Worm (Caenorhabditis elegans) whole organism, L1 larva: ENCODE data around the gene C16C8.16.
A peak's percentile ranks its signal among the peaks of the same experiment; 100 is the strongest.

ENCODE experiments used
- C34B4.2 ChIP-seq: sonication (generic microtip); optimal IDR thresholded peaks from 2 replicates; lab custom pipeline; 2017; ENCODE audit warnings: mild to moderate bottlenecking, missing genetic modification characterization, missing compliant biosample characterization
- ceh-8 ChIP-seq: fragments of 200-800 bp; sonication (Bioruptor generic); optimal IDR thresholded peaks from 2 replicates; lab custom pipeline; 2018; ENCODE audit warnings: mild to moderate bottlenecking, missing genetic modification characterization, moderate library complexity, missing compliant biosample characterization
- ceh-88 ChIP-seq: fragments of 200-800 bp; sonication (Bioruptor generic); IDR thresholded peaks from 2 replicates; pipeline ENCODE4 v1.3.6; 2022; ENCODE audit warnings: missing genetic modification characterization, missing compliant biosample characterization
- ces-1 ChIP-seq: fragments of 150-350 bp; optimal IDR thresholded peaks from 2 replicates; lab custom pipeline; 2014; ENCODE audit warnings: missing biosample characterization, missing genetic modification reagents, missing genetic modification characterization
- efl-1 ChIP-seq, 4 experiments: fragments of 150-350 bp; optimal IDR thresholded peaks in 3 of 4; peaks in 1 of 4; 1 replicate in 1 of 4; 2 replicates in 3 of 4; lab custom pipeline; 2014; ENCODE audit warnings: missing biosample characterization in 2 of 4, missing genetic modification characterization in 2 of 4, missing genetic modification reagents in 2 of 4
- egl-13 ChIP-seq: sonication (generic microtip); optimal IDR thresholded peaks from 2 replicates; lab custom pipeline; 2016; ENCODE audit warnings: missing genotype, missing genetic modification reagents, missing genetic modification characterization, missing compliant biosample characterization
- ets-5 ChIP-seq: fragments of 200-800 bp; sonication (Bioruptor generic); IDR thresholded peaks from 2 replicates; pipeline ENCODE4 v1.3.6; 2022; ENCODE audit warnings: missing genetic modification characterization, missing compliant biosample characterization
- fkh-10 ChIP-seq: sonication (generic microtip); optimal IDR thresholded peaks from 2 replicates; lab custom pipeline; 2017; ENCODE audit warnings: missing biosample characterization, missing genetic modification reagents, missing genetic modification characterization
- fkh-4 ChIP-seq: sonication (generic microtip); optimal IDR thresholded peaks from 2 replicates; lab custom pipeline; 2016; ENCODE audit warnings: missing compliant biosample characterization, missing genetic modification characterization, borderline replicate concordance
- jun-1 ChIP-seq: fragments of 150-350 bp; optimal IDR thresholded peaks from 2 replicates; lab custom pipeline; 2014; ENCODE audit warnings: missing biosample characterization, missing genetic modification reagents, missing genetic modification characterization
- lin-14 ChIP-seq: fragments of 200-800 bp; sonication (Bioruptor generic); optimal IDR thresholded peaks from 2 replicates; lab custom pipeline; 2018; ENCODE audit warnings: mild to moderate bottlenecking, missing genetic modification characterization, moderate library complexity, missing compliant biosample characterization
- mab-9 ChIP-seq: fragments of 200-800 bp; sonication (Bioruptor generic); IDR thresholded peaks from 2 replicates; pipeline ENCODE4 v1.3.6; 2022; ENCODE audit warnings: missing genetic modification reagents, missing genetic modification characterization, missing compliant biosample characterization
- mep-1 ChIP-seq: fragments of 150-350 bp; optimal IDR thresholded peaks from 2 replicates; lab custom pipeline; 2014; ENCODE audit warnings: missing biosample characterization, missing genetic modification characterization
- nhr-11 ChIP-seq: fragments of 150-350 bp; optimal IDR thresholded peaks from 2 replicates; lab custom pipeline; 2014; ENCODE audit warnings: missing biosample characterization, missing genetic modification characterization
- nhr-12 ChIP-seq: sonication (generic microtip); optimal IDR thresholded peaks from 2 replicates; lab custom pipeline; 2017; ENCODE audit warnings: missing biosample characterization, missing genetic modification characterization
- nhr-28 ChIP-seq: fragments of 150-350 bp; optimal IDR thresholded peaks from 2 replicates; lab custom pipeline; 2014; ENCODE audit warnings: missing biosample characterization, missing genetic modification characterization
- nhr-77 ChIP-seq: fragments of 150-350 bp; optimal IDR thresholded peaks from 2 replicates; lab custom pipeline; 2014; ENCODE audit warnings: missing biosample characterization, missing genetic modification characterization
- nhr-84 ChIP-seq: sonication (generic microtip); optimal IDR thresholded peaks from 2 replicates; lab custom pipeline; 2017; ENCODE audit warnings: missing biosample characterization, missing genetic modification characterization
- nhr-90 ChIP-seq: sonication (generic microtip); optimal IDR thresholded peaks from 2 replicates; lab custom pipeline; 2016; ENCODE audit warnings: mild to moderate bottlenecking, missing genetic modification characterization, missing compliant biosample characterization; ENCODE audit not compliant: poor library complexity
- skn-1 ChIP-seq: fragments of 150-350 bp; optimal IDR thresholded peaks from 2 replicates; lab custom pipeline; 2014; ENCODE audit warnings: missing biosample characterization, missing genetic modification characterization
- snpc-4 ChIP-seq: fragments of 150-350 bp; optimal IDR thresholded peaks from 2 replicates; lab custom pipeline; 2014; ENCODE audit warnings: missing biosample characterization, missing genetic modification characterization
- sox-4 ChIP-seq: sonication (generic microtip); optimal IDR thresholded peaks from 2 replicates; lab custom pipeline; 2016; ENCODE audit warnings: missing genetic modification characterization, missing compliant biosample characterization
- sptf-1 ChIP-seq: fragments of 150-350 bp; optimal IDR thresholded peaks from 2 replicates; lab custom pipeline; 2014; ENCODE audit warnings: missing biosample characterization, missing genetic modification characterization
- swsn-7 ChIP-seq: sonication (generic microtip); optimal IDR thresholded peaks from 2 replicates; lab custom pipeline; 2016; ENCODE audit warnings: missing genetic modification characterization, missing compliant biosample characterization
- unc-30 ChIP-seq: sonication (generic microtip); optimal IDR thresholded peaks from 2 replicates; lab custom pipeline; 2017; ENCODE audit warnings: missing biosample characterization, missing genetic modification characterization
- unc-86 ChIP-seq: sonication (generic microtip); optimal IDR thresholded peaks from 2 replicates; lab custom pipeline; 2016; ENCODE audit warnings: missing genetic modification characterization, missing compliant biosample characterization
- zag-1 ChIP-seq: fragments of 150-350 bp; optimal IDR thresholded peaks from 2 replicates; lab custom pipeline; 2014; ENCODE audit warnings: missing biosample characterization, missing genetic modification characterization

Gene C16C8.16

DNA sequence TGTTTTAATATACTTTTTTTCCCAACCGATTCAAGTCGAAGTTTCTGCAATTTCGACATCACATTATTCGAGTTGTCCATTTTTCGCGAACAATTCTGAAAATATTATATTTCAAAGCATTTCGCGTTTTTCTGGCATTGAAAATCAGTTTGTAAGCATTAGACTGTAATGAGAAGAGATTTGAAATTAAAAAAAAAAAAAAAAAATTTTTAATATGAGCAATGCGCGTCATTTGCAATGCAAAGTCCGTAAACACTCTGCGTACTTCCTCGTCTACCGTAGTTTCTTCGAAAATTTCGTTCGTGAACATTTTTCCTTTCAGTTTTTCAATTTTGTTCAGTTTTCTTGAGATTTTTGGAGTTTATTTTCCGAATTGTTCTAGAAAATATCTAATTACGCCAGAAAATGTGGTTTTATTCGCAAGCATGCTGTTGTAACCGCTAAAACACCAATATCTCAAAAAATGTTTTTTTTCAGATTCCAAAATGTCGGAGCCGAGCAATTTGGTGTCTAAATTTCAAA is at the start of gene C16C8.16, which contains the start of gene C16C8.5:
C16C8.16 (plus strand) TSS at position 472 of the 522 bp plus-strand sequence.
C16C8.5 (minus strand) TSS at position 101 of the 522 bp plus-strand sequence.
- TF ChIP-seq lin-14, result no peak
- no peak for TF ChIP-seq nhr-12 (tag; lab: Kevin White, UChicago)
- no peak for TF ChIP-seq nhr-90 (tag; lab: Kevin White, UChicago)
- TF ChIP-seq mab-9, result no peak
- TF ChIP-seq fkh-10 (GFP tag; lab: Kevin White, UChicago), result no peak
- TF ChIP-seq ceh-8 (GFP tag; lab: Kevin White, UChicago), result no peak
- TF ChIP-seq ces-1 (GFP tag; lab: Kevin White, UChicago), result no peak
- no peak for TF ChIP-seq zag-1 (tag; lab: Kevin White, UChicago)
- no peak for TF ChIP-seq egl-13 (tag; lab: Kevin White, UChicago)
- no peak for TF ChIP-seq ets-5
- no peak for TF ChIP-seq ceh-88 (GFP tag; lab: Robert Waterston, UW)
- no peak for TF ChIP-seq snpc-4
- TF ChIP-seq, all 84 proteins: peak for 0

DNA sequence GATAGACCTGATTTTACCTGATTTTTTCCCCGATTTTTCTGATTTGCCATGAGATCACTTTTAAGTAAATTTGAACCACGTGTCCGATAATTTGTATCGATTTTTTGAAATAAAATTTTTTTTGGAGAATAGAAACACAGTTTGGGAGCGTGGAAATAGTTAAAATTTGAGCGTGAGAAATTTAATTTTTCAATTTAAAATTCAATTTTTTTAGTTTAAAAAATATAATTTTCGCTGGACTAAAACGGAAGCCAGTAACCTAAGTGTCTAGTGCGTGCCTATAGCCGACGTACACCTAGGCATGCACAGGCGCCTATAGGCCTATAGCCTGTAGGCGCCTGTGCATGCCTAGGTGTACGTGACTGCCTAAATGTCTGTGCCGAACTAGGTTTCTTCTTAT is 46.3 kb upstream of the C16C8.16 start, which contains the start of gene nep-9:
nep-9 (minus strand) TSS at position 101 of the 400 bp plus-strand sequence.
- TF ChIP-seq skn-1 (tag; lab: Kevin White, UChicago) (no peak), jun-1 (no peak), sox-4 (tag; lab: Kevin White, UChicago) (no peak), C34B4.2 (tag; lab: Kevin White, UChicago) (no peak), sptf-1 (tag; lab: Kevin White, UChicago) (no peak), nhr-28 (tag; lab: Kevin White, UChicago) (no peak), swsn-7 (tag; lab: Kevin White, UChicago) (no peak)
- TF ChIP-seq, all 84 proteins: peak for 0

DNA sequence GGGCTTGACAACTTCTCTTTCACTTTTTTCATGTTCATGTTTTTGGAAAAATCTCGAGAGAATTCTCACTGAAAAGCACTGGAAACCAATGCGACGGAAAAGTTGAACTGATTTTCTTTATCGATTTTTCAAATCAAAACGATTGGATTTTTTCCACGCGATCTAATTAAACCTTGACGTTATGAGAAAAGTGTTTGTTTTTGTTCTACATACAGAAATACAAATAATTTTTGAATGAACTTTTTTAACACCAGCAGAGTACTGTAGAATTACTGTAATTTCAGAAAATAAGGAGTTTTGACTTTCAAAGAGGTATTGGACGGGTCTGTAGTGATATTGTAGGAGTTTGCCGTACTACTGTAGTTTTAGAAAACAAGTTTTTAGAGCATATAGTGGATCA is 42.7 kb upstream of the C16C8.16 start, which contains the start of gene nep-10:
nep-10 (minus strand) TSS at position 101 of the 400 bp plus-strand sequence.
- TF ChIP-seq nhr-84 (tag; lab: Kevin White, UChicago) (no peak), efl-1 (optimal IDR thresholded peaks at IDR 0.05; lab: Kevin White, UChicago) (no peak), efl-1 (GFP tag; optimal IDR thresholded peaks at IDR 0.05 in 1 of 2; lab: Kevin White, UChicago) (peak in 1 of 2 experiments; percentile 79)

DNA sequence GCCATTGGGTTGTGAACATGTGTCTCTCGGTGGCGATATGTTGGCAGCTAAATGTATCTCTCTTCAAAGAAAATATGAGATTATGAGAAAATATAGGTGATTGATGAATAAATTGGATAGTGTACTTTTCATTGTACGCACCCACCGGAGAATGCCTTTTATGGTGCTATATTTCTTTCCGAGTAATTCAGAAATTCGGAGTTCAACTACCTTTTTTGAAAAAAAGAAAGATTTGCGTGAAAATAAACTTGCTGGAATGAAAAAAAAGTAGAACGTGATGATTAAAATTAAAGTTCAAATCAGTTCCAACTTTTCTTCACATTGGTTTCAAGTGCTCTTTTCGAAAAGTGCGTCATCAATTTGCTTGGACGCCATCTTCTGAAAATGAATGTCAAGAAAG is 42.0 kb upstream of the C16C8.16 start, which contains the start of gene nep-8:
nep-8 (plus strand) TSS at position 301 of the 400 bp plus-strand sequence.
- TF ChIP-seq fkh-10 (GFP tag; lab: Kevin White, UChicago) (no peak), lin-14 (no peak), mep-1 (no peak), nhr-77 (tag; lab: Kevin White, UChicago) (no peak)

DNA sequence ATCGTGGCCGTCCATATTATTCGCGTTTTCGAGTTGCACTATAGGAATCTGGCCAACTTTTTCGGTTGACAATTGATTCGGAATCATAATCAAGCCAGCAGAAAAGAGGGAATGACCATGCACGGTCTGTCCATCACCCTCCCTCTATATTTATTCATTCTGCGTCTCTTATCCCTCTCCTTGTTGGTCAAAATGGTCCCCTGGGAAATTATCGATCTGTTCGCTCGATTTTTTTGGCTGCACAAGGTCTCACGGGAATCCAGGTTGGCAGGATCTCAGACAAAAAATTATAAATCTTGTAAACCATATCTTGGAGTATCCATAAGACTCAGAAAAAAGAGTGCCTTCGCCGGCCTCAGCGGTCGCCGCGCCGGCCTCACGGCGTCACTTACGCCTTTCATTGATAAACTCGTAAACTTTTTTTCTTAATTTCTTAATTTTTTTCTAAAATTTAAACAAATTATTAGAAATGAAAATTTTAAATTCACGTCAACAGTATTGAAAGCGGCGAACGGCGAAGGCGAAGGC is 31.1 kb upstream of the C16C8.16 start, which contains the start of the genes F18A12.7 and F18A12.2:
F18A12.7 (minus strand) TSS at position 101 of the 528 bp plus-strand sequence.
F18A12.2 (plus strand) TSS at position 478 of the 528 bp plus-strand sequence.
- TF ChIP-seq unc-30 (tag; lab: Kevin White, UChicago) (no peak), snpc-4 (no peak), nhr-12 (tag; lab: Kevin White, UChicago) (no peak), fkh-4 (no peak), unc-86 (tag; lab: Kevin White, UChicago) (no peak)

DNA sequence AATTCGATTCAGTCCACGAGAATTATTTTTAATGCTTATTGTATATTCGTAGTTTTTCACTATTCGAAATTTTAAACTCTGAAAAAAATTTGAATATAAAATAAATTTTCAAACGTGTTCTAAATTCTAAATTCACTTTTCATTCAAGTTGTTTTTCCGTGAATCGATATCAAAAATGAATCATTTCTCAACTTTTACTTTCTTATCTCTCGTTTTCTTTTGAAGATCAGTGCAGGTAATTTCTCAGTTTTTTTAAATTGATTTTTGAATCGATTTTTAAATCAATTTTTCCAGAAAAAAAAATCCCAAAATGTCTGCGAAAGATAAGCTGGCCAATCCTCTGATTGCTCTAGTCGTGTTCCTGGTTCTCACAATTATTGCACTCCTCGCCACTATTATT is 29.0 kb upstream of the C16C8.16 start, which contains the start of gene nep-6:
nep-6 (plus strand) TSS at position 301 of the 400 bp plus-strand sequence.
- TF ChIP-seq zag-1 (tag; lab: Kevin White, UChicago), result no peak

DNA sequence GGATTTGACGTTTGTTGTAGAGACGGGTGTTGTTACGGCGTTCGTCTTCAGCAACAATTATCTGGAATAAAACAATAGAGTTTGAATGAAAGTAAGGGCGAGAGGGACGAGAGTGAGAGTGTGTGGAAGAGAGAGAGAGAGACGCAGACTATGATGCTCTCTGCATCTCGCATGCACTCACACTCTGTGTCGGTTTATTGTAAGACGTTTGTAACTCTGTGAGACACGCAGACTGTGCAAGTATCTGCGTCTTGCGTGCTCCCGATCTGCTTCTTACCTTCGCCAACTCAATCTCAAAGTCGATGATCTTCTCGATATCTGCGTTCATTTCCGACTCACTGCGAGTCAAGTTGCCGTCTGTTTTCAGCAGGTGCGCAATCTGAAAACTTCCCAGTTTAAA is 22.6 kb upstream of the C16C8.16 start:
- TF ChIP-seq nhr-11 (tag; lab: Kevin White, UChicago) (no peak), efl-1 (optimal IDR thresholded peaks at IDR 0.05; lab: Kevin White, UChicago) (no peak), efl-1 (GFP tag; optimal IDR thresholded peaks at IDR 0.05 in 1 of 2; lab: Kevin White, UChicago) (peak in 1 of 2 experiments; percentile 80)
- TF ChIP-seq, all 84 proteins: peak for 1
